Fruit fly (Drosophila melanogaster) whole organism, embryonic: Measurements from ENCODE around the gene CG11089.

Experiments
- Blimp-1 ChIP-seq: fragments of 200-800 bp; sonication (Bioruptor generic); optimal IDR thresholded peaks from 3 replicates; lab custom pipeline; 2018; ENCODE audit warnings: missing biosample characterization, missing genetic modification characterization, mild to moderate bottlenecking, moderate library complexity, missing genetic modification reagents
- CG10565 ChIP-seq: fragments of 200-800 bp; sonication (Bioruptor generic); optimal IDR thresholded peaks from 3 replicates; lab custom pipeline; 2016; ENCODE audit warnings: missing biosample characterization, mild to moderate bottlenecking, missing genetic modification characterization
- CG10979 ChIP-seq: fragments of 200-800 bp; sonication (Bioruptor generic); optimal IDR thresholded peaks from 2 replicates; lab custom pipeline; 2018; ENCODE audit warnings: missing biosample characterization, mild to moderate bottlenecking, missing genetic modification characterization, moderate library complexity
- CG11247 ChIP-seq: fragments of 200-800 bp; sonication (Bioruptor generic); IDR thresholded peaks from 2 replicates; pipeline ENCODE4 v1.3.6; 2022; ENCODE audit warnings: missing biosample characterization, missing genetic modification characterization
- CG12071 ChIP-seq: fragments of 200-800 bp; sonication (Bioruptor generic); optimal IDR thresholded peaks from 3 replicates; lab custom pipeline; 2018; ENCODE audit warnings: missing biosample characterization, mild to moderate bottlenecking, missing genetic modification characterization
- CG15073 ChIP-seq: fragments of 200-800 bp; sonication (Bioruptor generic); optimal IDR thresholded peaks from 2 replicates; lab custom pipeline; 2016; ENCODE audit warnings: missing biosample characterization, missing genetic modification characterization
- CG17359 ChIP-seq: fragments of 200-800 bp; sonication (Bioruptor generic); optimal IDR thresholded peaks from 3 replicates; lab custom pipeline; 2018; ENCODE audit warnings: missing biosample characterization, mild to moderate bottlenecking, missing genetic modification characterization, moderate library complexity
- CG2202 ChIP-seq: fragments of 200-800 bp; sonication (Bioruptor generic); optimal IDR thresholded peaks from 2 replicates; lab custom pipeline; 2018; ENCODE audit warnings: missing biosample characterization, mild to moderate bottlenecking, missing genetic modification characterization
- CG30403 ChIP-seq: fragments of 200-800 bp; sonication (Bioruptor generic); optimal IDR thresholded peaks from 3 replicates; lab custom pipeline; 2016; ENCODE audit warnings: missing biosample characterization, missing genetic modification characterization
- CG3163 ChIP-seq: fragments of 200-800 bp; sonication (Bioruptor generic); optimal IDR thresholded peaks from 3 replicates; lab custom pipeline; 2016; ENCODE audit warnings: missing biosample characterization, missing genetic modification characterization
- CG4360 ChIP-seq: fragments of 200-800 bp; sonication (Bioruptor generic); IDR thresholded peaks from 2 replicates; pipeline ENCODE4 v1.3.6; 2022; ENCODE audit warnings: missing biosample characterization, missing genetic modification characterization
- CG4404 ChIP-seq: fragments of 200-800 bp; sonication (Bioruptor generic); IDR thresholded peaks from 2 replicates; pipeline ENCODE4 v1.3.6; 2022; ENCODE audit warnings: missing biosample characterization, missing genetic modification characterization
- CG6272 ChIP-seq: fragments of 200-800 bp; sonication (Bioruptor generic); IDR thresholded peaks from 2 replicates; pipeline ENCODE4 v1.3.6; 2022; ENCODE audit warnings: missing biosample characterization, missing genetic modification characterization
- CG6689 ChIP-seq: fragments of 200-800 bp; sonication (Bioruptor generic); IDR thresholded peaks from 2 replicates; pipeline ENCODE4 v1.3.6; 2022; ENCODE audit warnings: missing biosample characterization, missing genetic modification characterization
- CG7987 ChIP-seq: fragments of 200-800 bp; sonication (Bioruptor generic); optimal IDR thresholded peaks from 2 replicates; lab custom pipeline; 2018; ENCODE audit warnings: missing biosample characterization, mild to moderate bottlenecking, missing genetic modification characterization, moderate library complexity
- CG9817 ChIP-seq: fragments of 200-800 bp; sonication (Bioruptor generic); optimal IDR thresholded peaks from 2 replicates; lab custom pipeline; 2018; ENCODE audit warnings: missing biosample characterization, mild to moderate bottlenecking, missing genetic modification characterization, moderate library complexity
- CrebB ChIP-seq: fragments of 200-800 bp; sonication (Bioruptor generic); optimal IDR thresholded peaks from 3 replicates; lab custom pipeline; 2018; ENCODE audit warnings: missing biosample characterization, mild to moderate bottlenecking, missing genetic modification characterization
- Eip74EF ChIP-seq, 2 experiments: fragments of 200-800 bp in 1 of 2; fragments of >200 bp in 1 of 2; sonication (Bioruptor generic) in 1 of 2; optimal IDR thresholded peaks; 2 replicates each; lab custom pipeline; 2017 to 2019; ENCODE audit warnings: missing biosample characterization in 2 of 2, missing genetic modification characterization in 2 of 2, mild to moderate bottlenecking in 1 of 2, moderate library complexity in 1 of 2
- HHEX ChIP-seq: fragments of 200-800 bp; sonication (Bioruptor generic); optimal IDR thresholded peaks from 3 replicates; lab custom pipeline; 2017; ENCODE audit warnings: missing biosample characterization, mild to moderate bottlenecking, missing genetic modification characterization, missing genetic modification reagents
- HLHmδ ChIP-seq: fragments of 200-800 bp; sonication (Bioruptor generic); optimal IDR thresholded peaks from 2 replicates; lab custom pipeline; 2018; ENCODE audit warnings: missing biosample characterization, mild to moderate bottlenecking, missing genetic modification characterization, moderate library complexity
- Med ChIP-seq: fragments of 200-800 bp; sonication (Bioruptor generic); peaks from one replicate; lab custom pipeline; 2016; ENCODE audit warnings: missing biosample characterization, missing genetic modification characterization, mild to moderate bottlenecking, inconsistent platforms, moderate library complexity
- NfI ChIP-seq: fragments of 200-800 bp; sonication (Bioruptor generic); optimal IDR thresholded peaks from 3 replicates; lab custom pipeline; 2018; ENCODE audit warnings: missing biosample characterization, mild to moderate bottlenecking, missing genetic modification characterization, moderate library complexity
- Ptx1 ChIP-seq: fragments of 200-800 bp; sonication (Bioruptor generic); IDR thresholded peaks from 2 replicates; pipeline ENCODE4 v1.3.6; 2022; ENCODE audit warnings: missing biosample characterization, missing genetic modification characterization
- Side ChIP-seq: fragments of 200-800 bp; sonication (Bioruptor generic); optimal IDR thresholded peaks from 2 replicates; lab custom pipeline; 2016; ENCODE audit warnings: missing biosample characterization, missing genetic modification characterization
- Sox102F ChIP-seq: fragments of 200-800 bp; sonication (Bioruptor generic); optimal IDR thresholded peaks from 2 replicates; lab custom pipeline; 2018; ENCODE audit warnings: missing biosample characterization, mild to moderate bottlenecking, missing genetic modification characterization, moderate library complexity
- Ssrp ChIP-seq: fragments of 200-800 bp; sonication (Bioruptor generic); optimal IDR thresholded peaks from 2 replicates; lab custom pipeline; 2018; ENCODE audit warnings: missing biosample characterization, mild to moderate bottlenecking, missing genetic modification characterization, moderate library complexity
- Vsx1 ChIP-seq: fragments of 200-800 bp; sonication (Bioruptor generic); optimal IDR thresholded peaks from 2 replicates; lab custom pipeline; 2017; ENCODE audit warnings: missing biosample characterization, mild to moderate bottlenecking, missing genetic modification characterization, missing genetic modification reagents
- Xbp1 ChIP-seq: fragments of 200-800 bp; sonication (Bioruptor generic); optimal IDR thresholded peaks from 3 replicates; lab custom pipeline; 2016; ENCODE audit warnings: missing biosample characterization, mild to moderate bottlenecking, missing genetic modification characterization
- az2 ChIP-seq: fragments of 200-800 bp; sonication (Bioruptor generic); optimal IDR thresholded peaks from 3 replicates; lab custom pipeline; 2016; ENCODE audit warnings: missing biosample characterization, missing genetic modification characterization
- bcd ChIP-seq: fragments of 200-800 bp; sonication (Bioruptor generic); optimal IDR thresholded peaks from 2 replicates; lab custom pipeline; 2017; ENCODE audit warnings: missing biosample characterization, mild to moderate bottlenecking, missing genetic modification characterization
- br ChIP-seq: fragments of >200 bp; optimal IDR thresholded peaks from 2 replicates; lab custom pipeline; 2017
- bsh ChIP-seq, 2 experiments: fragments of 200-800 bp; sonication (Bioruptor generic); optimal IDR thresholded peaks; 2 replicates each; lab custom pipeline; 2017 to 2018; ENCODE audit warnings: mild to moderate bottlenecking in 2 of 2, missing biosample characterization in 2 of 2, missing genetic modification characterization in 2 of 2, moderate library complexity in 1 of 2
- disco-r ChIP-seq: fragments of 200-800 bp; sonication (Bioruptor generic); optimal IDR thresholded peaks from 2 replicates; lab custom pipeline; 2016; ENCODE audit warnings: missing biosample characterization, missing genetic modification characterization
- dmrt11E ChIP-seq: fragments of 200-800 bp; sonication (Bioruptor generic); optimal IDR thresholded peaks from 3 replicates; lab custom pipeline; 2018; ENCODE audit warnings: missing biosample characterization, mild to moderate bottlenecking, missing genetic modification characterization, moderate library complexity
- dmrt99B ChIP-seq: fragments of 200-800 bp; sonication (Bioruptor generic); optimal IDR thresholded peaks from 2 replicates; lab custom pipeline; 2018; ENCODE audit warnings: missing biosample characterization, mild to moderate bottlenecking, missing genetic modification characterization, moderate library complexity
- emc ChIP-seq: fragments of 200-800 bp; sonication (Bioruptor generic); optimal IDR thresholded peaks from 2 replicates; lab custom pipeline; 2016; ENCODE audit warnings: missing biosample characterization, missing genetic modification characterization
- ewg ChIP-seq: fragments of 200-800 bp; sonication (Bioruptor generic); optimal IDR thresholded peaks from 3 replicates; lab custom pipeline; 2017; ENCODE audit warnings: mild to moderate bottlenecking, missing biosample characterization, missing genetic modification reagents, missing genetic modification characterization
- fd96Cb ChIP-seq: fragments of 200-800 bp; sonication (Bioruptor generic); optimal IDR thresholded peaks from 2 replicates; lab custom pipeline; 2018; ENCODE audit warnings: missing biosample characterization, mild to moderate bottlenecking, missing genetic modification characterization, moderate library complexity
- grau ChIP-seq: fragments of 200-800 bp; optimal IDR thresholded peaks from 3 replicates; lab custom pipeline; 2019; ENCODE audit warnings: missing biosample characterization, mild to moderate bottlenecking, missing genetic modification characterization, moderate library complexity
- kni ChIP-seq: fragments of 200-800 bp; sonication (Bioruptor generic); optimal IDR thresholded peaks from 3 replicates; lab custom pipeline; 2017; ENCODE audit warnings: mild to moderate bottlenecking, missing biosample characterization, missing genetic modification reagents, missing genetic modification characterization
- knrl ChIP-seq: fragments of 200-800 bp; sonication (Bioruptor generic); IDR thresholded peaks from 3 replicates; pipeline ENCODE4 v1.3.6; 2022; ENCODE audit warnings: missing biosample characterization, missing genetic modification characterization; ENCODE audit not compliant: partially characterized antibody
- lmd ChIP-seq: fragments of 200-800 bp; sonication (Bioruptor generic); IDR thresholded peaks from 2 replicates; pipeline ENCODE4 v1.3.6; 2022; ENCODE audit warnings: missing biosample characterization, missing genetic modification characterization
- mld ChIP-seq: fragments of 200-800 bp; sonication (Bioruptor generic); IDR thresholded peaks from 3 replicates; pipeline ENCODE4 v1.3.6; 2022; ENCODE audit warnings: missing biosample characterization, missing genetic modification characterization; ENCODE audit not compliant: partially characterized antibody
- phol ChIP-seq: fragments of 200-800 bp; sonication (Bioruptor generic); optimal IDR thresholded peaks from 3 replicates; lab custom pipeline; 2018; ENCODE audit warnings: missing biosample characterization, mild to moderate bottlenecking, missing genetic modification characterization, moderate library complexity
- salm ChIP-seq: fragments of 200-800 bp; sonication (Bioruptor generic); optimal IDR thresholded peaks from 2 replicates; lab custom pipeline; 2018; ENCODE audit warnings: missing biosample characterization, mild to moderate bottlenecking, missing genetic modification characterization
- schlank ChIP-seq: fragments of 200-800 bp; sonication (Bioruptor generic); optimal IDR thresholded peaks from 2 replicates; lab custom pipeline; 2018; ENCODE audit warnings: missing biosample characterization, mild to moderate bottlenecking, missing genetic modification characterization
- tll ChIP-seq, 2 experiments: fragments of 200-800 bp in 1 of 2; fragments of >200 bp in 1 of 2; sonication (Bioruptor generic) in 1 of 2; optimal IDR thresholded peaks; 2 replicates each; lab custom pipeline; 2017 to 2019; ENCODE audit warnings: missing biosample characterization in 2 of 2, missing genetic modification characterization in 2 of 2, mild to moderate bottlenecking in 1 of 2, moderate library complexity in 1 of 2
- toy ChIP-seq: fragments of 200-800 bp; sonication (Bioruptor generic); IDR thresholded peaks from 2 replicates; pipeline ENCODE4 v1.3.6; 2022; ENCODE audit warnings: missing biosample characterization, missing genetic modification characterization
- vfl ChIP-seq: fragments of 200-800 bp; sonication (Bioruptor generic); optimal IDR thresholded peaks from 2 replicates; lab custom pipeline; 2016; ENCODE audit warnings: missing biosample characterization, missing genetic modification characterization
- zfh1 ChIP-seq: fragments of 200-800 bp; sonication (Bioruptor generic); IDR thresholded peaks from 3 replicates; pipeline ENCODE4 v1.3.6; 2022; ENCODE audit warnings: missing biosample characterization, missing genetic modification characterization

The CG11089 gene

DNA sequence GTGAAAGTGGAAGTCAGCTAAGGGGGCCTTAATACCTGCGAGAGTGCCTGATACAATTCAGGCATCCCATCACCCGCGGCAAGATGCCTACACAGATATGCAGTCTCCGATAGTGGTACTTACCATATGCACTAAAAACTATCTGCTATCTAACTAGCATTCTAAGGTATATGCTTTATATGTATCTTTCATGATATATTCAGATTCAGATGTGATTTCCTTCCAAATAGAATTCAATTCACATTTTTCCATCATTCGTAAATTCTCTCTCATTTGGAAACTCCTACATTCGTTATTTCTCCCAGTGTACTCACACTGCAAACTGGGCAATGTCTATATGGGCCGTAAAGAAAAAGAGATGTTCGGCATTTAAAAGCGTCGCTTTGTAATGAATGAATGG lies 9.6 kb downstream of the CG11089 start:
- TF ChIP-seq az2: peak; percentile 16
- peak; percentile 17; the same call in 1 of the 2 replicates for TF ChIP-seq CG6689 (GFP tag; lab: Robert Waterston, UW)
- TF ChIP-seq knrl: no peak
- no peak for TF ChIP-seq emc (GFP tag; lab: Kevin White, UChicago)
- 0 out of 3 replicates have a peak, but pooled peaks have one; percentile 8 for TF ChIP-seq zfh1 (GFP tag; lab: Robert Waterston, UW)
- no peak for TF ChIP-seq CG7987 (GFP tag; lab: Kevin White, UChicago)
- TF ChIP-seq toy (GFP tag; lab: Robert Waterston, UW): no peak
- TF ChIP-seq HHEX: no peak
- no peak for TF ChIP-seq CG4404 (GFP tag; lab: Robert Waterston, UW)
- peak; percentile 57 for TF ChIP-seq dmrt99B (tag; lab: Kevin White, UChicago)
- TF ChIP-seq Med (GFP tag; lab: Kevin White, UChicago): peak; percentile 54
- TF ChIP-seq br (lab: Kevin White, UChicago): no peak
- TF ChIP-seq Xbp1 (GFP tag; lab: Kevin White, UChicago): peak; percentile 1
- TF ChIP-seq grau (tag; lab: Kevin White, UChicago): no peak
- TF ChIP-seq Eip74EF (GFP tag; optimal IDR thresholded peaks at IDR 0.05; lab: Kevin White, UChicago): no peak
- TF ChIP-seq CG10565: no peak
- TF ChIP-seq CG6272 (GFP tag; lab: Robert Waterston, UW): no peak
- TF ChIP-seq tll (GFP tag; optimal IDR thresholded peaks at IDR 0.05; lab: Kevin White, UChicago): no peak
- no peak for TF ChIP-seq CG11247 (GFP tag; lab: Robert Waterston, UW)
- TF ChIP-seq HLHmδ (GFP tag; lab: Kevin White, UChicago): no peak
- peak; percentile 27 for TF ChIP-seq phol
- TF ChIP-seq Sox102F: peak; percentile 58
- no peak for TF ChIP-seq CG15073 (GFP tag; lab: Kevin White, UChicago)
- peak; percentile 19; the same call in 1 of the 2 replicates for TF ChIP-seq lmd
- TF ChIP-seq CG4360: no peak
- TF ChIP-seq Side (GFP tag; lab: Kevin White, UChicago): no peak
- TF ChIP-seq bsh (GFP tag; optimal IDR thresholded peaks at IDR 0.05; lab: Kevin White, UChicago): peak in 1 of 2 experiments; percentile 26
- TF ChIP-seq Ssrp (tag; lab: Kevin White, UChicago): peak; percentile 9
- TF ChIP-seq Blimp-1 (GFP tag; lab: Kevin White, UChicago): peak; percentile 31
- no peak for TF ChIP-seq CrebB (tag; lab: Kevin White, UChicago)
- no peak for TF ChIP-seq Vsx1 (GFP tag; lab: Kevin White, UChicago)
- 0 out of 2 replicates have a peak, but pooled peaks have one; percentile 16 for TF ChIP-seq Ptx1 (GFP tag; lab: Robert Waterston, UW)
- TF ChIP-seq vfl: no peak
- peak; percentile 50 for TF ChIP-seq CG17359 (tag; lab: Kevin White, UChicago)
- no peak for TF ChIP-seq CG2202 (tag; lab: Kevin White, UChicago)
- no peak for TF ChIP-seq NfI
- no peak for TF ChIP-seq CG30403 (GFP tag; lab: Kevin White, UChicago)
- no peak for TF ChIP-seq kni (GFP tag; lab: Kevin White, UChicago)
- TF ChIP-seq ewg (GFP tag; lab: Kevin White, UChicago): no peak
- TF ChIP-seq CG12071 (GFP tag; lab: Kevin White, UChicago): no peak
- no peak for TF ChIP-seq disco-r
- TF ChIP-seq CG10979: peak; percentile 17
- peak; percentile 7 for TF ChIP-seq fd96Cb (tag; lab: Kevin White, UChicago)
- TF ChIP-seq salm (tag; lab: Kevin White, UChicago): no peak
- no peak for TF ChIP-seq dmrt11E
- TF ChIP-seq schlank (tag; lab: Kevin White, UChicago): no peak
- no peak for TF ChIP-seq CG9817
- TF ChIP-seq bcd (GFP tag; lab: Kevin White, UChicago): no peak
- TF ChIP-seq CG3163 (GFP tag; lab: Kevin White, UChicago): no peak
- no peak for TF ChIP-seq mld
